Fruit fly (Drosophila melanogaster) whole organism, wandering third instar larva: ENCODE results near the gene Cog3.
A peak's percentile ranks its signal among the peaks of the same experiment; 100 is the strongest.

Source experiments
- Abd-B ChIP-seq: fragments of >200 bp; optimal IDR thresholded peaks from 2 replicates; lab custom pipeline; 2017; ENCODE audit warnings: missing biosample characterization, missing genetic modification characterization
- CG32264 ChIP-seq: fragments of 200-800 bp; sonication (Bioruptor generic); optimal IDR thresholded peaks from 2 replicates; lab custom pipeline; 2016; ENCODE audit warnings: missing biosample characterization, missing genetic modification characterization
- CG9705 ChIP-seq: fragments of 200-800 bp; sonication (Bioruptor generic); optimal IDR thresholded peaks from 2 replicates; lab custom pipeline; 2018; ENCODE audit warnings: missing biosample characterization, mild to moderate bottlenecking, missing genetic modification characterization
- CrebA ChIP-seq: fragments of 200-800 bp; sonication (Bioruptor generic); optimal IDR thresholded peaks from 2 replicates; lab custom pipeline; 2016; ENCODE audit warnings: missing biosample characterization, mild to moderate bottlenecking, missing genetic modification characterization, borderline replicate concordance
- Dif ChIP-seq: fragments of 200-275, 200-300 bp; sonication (Bioruptor generic); optimal IDR thresholded peaks from 2 replicates; lab custom pipeline; 2018; ENCODE audit warnings: missing biosample characterization, missing genetic modification characterization; ENCODE audit not compliant: partially characterized antibody
- GATAd ChIP-seq: sonication (Bioruptor generic); optimal IDR thresholded peaks from 2 replicates; lab custom pipeline; 2016; ENCODE audit warnings: missing biosample characterization, missing genetic modification characterization
- HLH106 ChIP-seq: fragments of 200-800 bp; optimal IDR thresholded peaks from 3 replicates; lab custom pipeline; 2019; ENCODE audit warnings: missing biosample characterization, mild to moderate bottlenecking, missing genetic modification characterization, moderate library complexity
- Hnf4 ChIP-seq: fragments of 200-800 bp; sonication (Bioruptor generic); optimal IDR thresholded peaks from 2 replicates; lab custom pipeline; 2016; ENCODE audit warnings: missing biosample characterization, mild to moderate bottlenecking, missing genetic modification characterization
- Hr78 ChIP-seq: fragments of >200 bp; optimal IDR thresholded peaks from 2 replicates; lab custom pipeline; 2017; ENCODE audit warnings: missing biosample characterization, missing genetic modification characterization
- Hr83 ChIP-seq: fragments of 200-300 bp; sonication (Bioruptor generic); optimal IDR thresholded peaks from 2 replicates; lab custom pipeline; 2016; ENCODE audit warnings: missing biosample characterization, mild to moderate bottlenecking, missing genetic modification characterization, moderate library complexity; ENCODE audit not compliant: poor library complexity, severe bottlenecking
- Jra ChIP-seq: sonication (Bioruptor generic); optimal IDR thresholded peaks from 2 replicates; lab custom pipeline; 2016; ENCODE audit warnings: missing biosample characterization, missing genetic modification characterization
- Myc ChIP-seq: fragments of >200 bp; optimal IDR thresholded peaks from 2 replicates; lab custom pipeline; 2017
- N ChIP-seq: fragments of >200 bp; optimal IDR thresholded peaks from 2 replicates; lab custom pipeline; 2018; ENCODE audit warnings: missing biosample characterization, missing external identifiers, missing genetic modification characterization
- OdsH ChIP-seq: fragments of 200-800 bp; sonication (Bioruptor generic); optimal IDR thresholded peaks from 2 replicates; lab custom pipeline; 2016; ENCODE audit warnings: missing biosample characterization, mild to moderate bottlenecking, missing genetic modification characterization
- Sp1 ChIP-seq: fragments of 200-800 bp; sonication (Bioruptor generic); optimal IDR thresholded peaks from 3 replicates; lab custom pipeline; 2019; ENCODE audit warnings: missing biosample characterization, mild to moderate bottlenecking, missing genetic modification characterization, moderate library complexity
- Vsx2 ChIP-seq: fragments of 200-300, 225-300 bp; sonication (Bioruptor generic); optimal IDR thresholded peaks from 2 replicates; lab custom pipeline; 2018; ENCODE audit warnings: missing biosample characterization, missing genetic modification characterization; ENCODE audit not compliant: partially characterized antibody
- br ChIP-seq: fragments of 200-800 bp; sonication (Bioruptor generic); optimal IDR thresholded peaks from 2 replicates; lab custom pipeline; 2016; ENCODE audit warnings: missing biosample characterization, missing genetic modification characterization
- brk ChIP-seq: fragments of 200-800 bp; sonication (Bioruptor generic); optimal IDR thresholded peaks from 2 replicates; lab custom pipeline; 2016; ENCODE audit warnings: missing biosample characterization, mild to moderate bottlenecking, missing genetic modification characterization
- dmrt93B ChIP-seq: fragments of 200-800 bp; sonication (Bioruptor generic); optimal IDR thresholded peaks from 2 replicates; lab custom pipeline; 2018; ENCODE audit warnings: missing biosample characterization, mild to moderate bottlenecking, missing genetic modification characterization
- dsf ChIP-seq: sonication (Bioruptor generic); optimal IDR thresholded peaks from 2 replicates; lab custom pipeline; 2016; ENCODE audit warnings: missing biosample characterization, missing genetic modification characterization, borderline replicate concordance
- ey ChIP-seq: fragments of 200-800 bp; sonication (Bioruptor generic); optimal IDR thresholded peaks from 2 replicates; lab custom pipeline; 2016; ENCODE audit warnings: missing biosample characterization, missing genetic modification characterization
- foxo ChIP-seq, 2 experiments: fragments of 200-800 bp; sonication (Bioruptor generic); optimal IDR thresholded peaks; 2 replicates in 1 of 2; 3 replicates in 1 of 2; lab custom pipeline; 2016 to 2017; ENCODE audit warnings: missing biosample characterization in 2 of 2, missing genetic modification characterization in 2 of 2
- jim ChIP-seq: fragments of 175-275, 200-325 bp; sonication (Bioruptor generic); optimal IDR thresholded peaks from 2 replicates; lab custom pipeline; 2016; ENCODE audit warnings: missing biosample characterization, mild to moderate bottlenecking, missing genetic modification characterization
- lola ChIP-seq: fragments of >200 bp; optimal IDR thresholded peaks from 2 replicates; lab custom pipeline; 2017; ENCODE audit warnings: missing biosample characterization, missing genetic modification characterization
- psq ChIP-seq: fragments of 200-800 bp; sonication (Bioruptor generic); optimal IDR thresholded peaks from 3 replicates; lab custom pipeline; 2017; ENCODE audit warnings: missing biosample characterization, mild to moderate bottlenecking, missing genetic modification characterization, moderate library complexity
- rgr ChIP-seq: fragments of 200-800 bp; sonication (Bioruptor generic); optimal IDR thresholded peaks from 3 replicates; lab custom pipeline; 2016; ENCODE audit warnings: missing biosample characterization, mild to moderate bottlenecking, missing genetic modification characterization
- sage ChIP-seq: fragments of 200-800 bp; sonication (Bioruptor generic); optimal IDR thresholded peaks from 2 replicates; lab custom pipeline; 2016; ENCODE audit warnings: missing biosample characterization, mild to moderate bottlenecking, missing genetic modification characterization
- sv ChIP-seq: fragments of 200-800 bp; sonication (Bioruptor generic); optimal IDR thresholded peaks from 3 replicates; lab custom pipeline; 2016; ENCODE audit warnings: missing biosample characterization, missing genetic modification characterization
- tai ChIP-seq: sonication (Bioruptor generic); optimal IDR thresholded peaks from 2 replicates; lab custom pipeline; 2016; ENCODE audit warnings: missing biosample characterization, missing genetic modification characterization
- usp ChIP-seq: fragments of >200 bp; optimal IDR thresholded peaks from 2 replicates; lab custom pipeline; 2017; ENCODE audit warnings: missing biosample characterization, missing genetic modification characterization
- woc ChIP-seq: sonication (Bioruptor generic); optimal IDR thresholded peaks from 2 replicates; lab custom pipeline; 2016; ENCODE audit warnings: missing biosample characterization, mild to moderate bottlenecking, missing genetic modification characterization

Gene Cog3

dm6 chr2L:3436347-3436746, 20.5 kb downstream of the Cog3 start:
- TF ChIP-seq N (no peak), Sp1 (GFP tag; lab: Kevin White, UChicago) (no peak), dmrt93B (GFP tag; lab: Kevin White, UChicago) (no peak), lola (GFP tag; lab: Kevin White, UChicago) (no peak), brk (GFP tag; lab: Kevin White, UChicago) (no peak), sv (no peak), Jra (GFP tag; lab: Kevin White, UChicago) (no peak), CrebA (GFP tag; lab: Kevin White, UChicago) (no peak), Hnf4 (GFP tag; lab: Kevin White, UChicago) (no peak), GATAd (no peak), br (no peak), CG32264 (no peak), OdsH (GFP tag; lab: Kevin White, UChicago) (no peak), dsf (GFP tag; lab: Kevin White, UChicago) (no peak), tai (GFP tag; lab: Kevin White, UChicago) (no peak)
- TF ChIP-seq, all 38 proteins: peak for 0

DNA sequence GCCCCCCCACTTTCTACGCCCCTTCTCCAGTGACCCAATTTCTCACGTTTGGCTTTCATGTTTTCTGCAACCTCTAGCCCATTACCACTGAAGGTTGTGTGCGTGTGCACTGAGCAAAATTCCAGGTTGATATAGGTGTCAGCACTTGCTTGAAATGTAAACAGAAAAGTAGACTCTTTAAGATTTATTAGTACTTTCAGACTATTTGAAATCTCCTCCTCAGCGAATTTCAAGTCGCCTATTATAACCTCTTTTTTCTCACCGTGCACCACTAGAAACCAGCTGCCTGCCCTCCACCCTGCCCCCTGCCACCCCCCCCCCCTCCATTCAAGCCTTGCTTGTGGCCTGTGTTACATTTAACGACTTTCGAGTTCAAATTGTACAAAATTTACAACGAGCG, 21.8 kb downstream of the Cog3 start:
- TF ChIP-seq sv, result no peak
- no peak for TF ChIP-seq HLH106 (tag; lab: Kevin White, UChicago)
- no peak for TF ChIP-seq Abd-B (GFP tag; lab: Kevin White, UChicago)
- TF ChIP-seq OdsH (GFP tag; lab: Kevin White, UChicago), result no peak
- no peak for TF ChIP-seq Hnf4 (GFP tag; lab: Kevin White, UChicago)
- TF ChIP-seq dmrt93B (GFP tag; lab: Kevin White, UChicago), result no peak
- TF ChIP-seq dsf (GFP tag; lab: Kevin White, UChicago), result no peak
- TF ChIP-seq, all 38 proteins: peak for 0

- no peak for TF ChIP-seq ey (GFP tag; lab: Kevin White, UChicago)
- no peak for TF ChIP-seq jim (GFP tag; lab: Kevin White, UChicago)
- TF ChIP-seq sv, result no peak
- TF ChIP-seq CrebA (GFP tag; lab: Kevin White, UChicago), result no peak
- no peak for TF ChIP-seq woc (GFP tag; lab: Kevin White, UChicago)
- TF ChIP-seq Hr83 (GFP tag; lab: Kevin White, UChicago), result no peak
- TF ChIP-seq Hr78, result no peak
- no peak for TF ChIP-seq sage (GFP tag; lab: Kevin White, UChicago)
- TF ChIP-seq foxo (GFP tag; optimal IDR thresholded peaks at IDR 0.05; lab: Kevin White, UChicago), result no peak
- no peak for TF ChIP-seq rgr (GFP tag; lab: Kevin White, UChicago)
- no peak for TF ChIP-seq N
- TF ChIP-seq HLH106 (tag; lab: Kevin White, UChicago), result no peak
- no peak for TF ChIP-seq br
- no peak for TF ChIP-seq Sp1 (GFP tag; lab: Kevin White, UChicago)
- TF ChIP-seq dmrt93B (GFP tag; lab: Kevin White, UChicago), result no peak
- TF ChIP-seq brk (GFP tag; lab: Kevin White, UChicago), result no peak
- TF ChIP-seq Dif (GFP tag; lab: Kevin White, UChicago), result no peak
- TF ChIP-seq Jra (GFP tag; lab: Kevin White, UChicago), result no peak
These were observed 28.3 kb downstream of the Cog3 start for dm6 chr2L:3428419-3429097.

dm6 chr2L:3426669-3427232, 30.1 kb downstream of the Cog3 start, which contains the start of gene Pgant2:
Pgant2 (minus strand) TSS chr2L:3426719.
- TF ChIP-seq rgr (GFP tag; lab: Kevin White, UChicago), result no peak
- no peak for TF ChIP-seq lola (GFP tag; lab: Kevin White, UChicago)
- no peak for TF ChIP-seq HLH106 (tag; lab: Kevin White, UChicago)
- no peak for TF ChIP-seq sv
- TF ChIP-seq br, result no peak
- no peak for TF ChIP-seq Hr83 (GFP tag; lab: Kevin White, UChicago)
- TF ChIP-seq Vsx2, result peak; percentile 33
- TF ChIP-seq tai (GFP tag; lab: Kevin White, UChicago), result no peak
- no peak for TF ChIP-seq CG9705 (GFP tag; lab: Kevin White, UChicago)
- TF ChIP-seq usp (GFP tag; lab: Kevin White, UChicago), result no peak
- TF ChIP-seq Myc, result no peak
- no peak for TF ChIP-seq Dif (GFP tag; lab: Kevin White, UChicago)
- peak; percentile 8 for TF ChIP-seq psq (GFP tag; lab: Kevin White, UChicago)
- no peak for TF ChIP-seq GATAd
- no peak for TF ChIP-seq dmrt93B (GFP tag; lab: Kevin White, UChicago)
